Fruit fly (Drosophila melanogaster) S2 (cell line): ENCODE data around the gene CG11409.
A peak's percentile ranks its signal among the peaks of the same experiment; 100 is the strongest.

Experiments used
- CG8478 ChIP-seq: fragments of >200 bp; optimal IDR thresholded peaks from 2 replicates; lab custom pipeline; 2018
- CTCF ChIP-seq, 2 experiments: fragments of >200 bp; optimal IDR thresholded peaks; 2 replicates each; lab custom pipeline; 2018

DNA sequence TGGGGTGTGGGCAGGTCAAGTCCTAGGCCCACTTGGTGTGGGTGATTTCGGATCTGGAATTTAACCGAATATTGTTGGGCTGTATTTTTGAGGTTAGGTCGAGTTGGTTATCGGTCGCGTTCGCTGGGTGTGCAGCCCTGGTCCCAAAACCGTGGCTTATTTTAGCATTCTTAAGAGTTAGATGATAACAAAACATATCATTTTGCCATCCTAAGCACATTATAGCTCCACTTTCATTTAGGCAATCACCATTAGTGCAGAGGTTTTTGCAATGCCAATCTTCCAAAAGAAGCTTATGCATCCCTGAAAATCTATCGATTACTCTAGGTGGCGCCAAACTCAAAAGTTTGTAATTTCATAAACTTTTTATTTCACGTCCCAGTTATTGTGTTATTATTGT lies 7.9 kb upstream of the CG11409 start, which contains the start of gene MTPAP:
- no peak for TF ChIP-seq CG8478 (lab: Kevin White, UChicago)
- TF ChIP-seq CTCF (optimal IDR thresholded peaks at IDR 0.05; lab: Kevin White, UChicago), result peak; percentile 0 to 20
